Worm (Caenorhabditis elegans): Measurements from ENCODE around the gene nhr-94.

The nhr-94 gene

DNA sequence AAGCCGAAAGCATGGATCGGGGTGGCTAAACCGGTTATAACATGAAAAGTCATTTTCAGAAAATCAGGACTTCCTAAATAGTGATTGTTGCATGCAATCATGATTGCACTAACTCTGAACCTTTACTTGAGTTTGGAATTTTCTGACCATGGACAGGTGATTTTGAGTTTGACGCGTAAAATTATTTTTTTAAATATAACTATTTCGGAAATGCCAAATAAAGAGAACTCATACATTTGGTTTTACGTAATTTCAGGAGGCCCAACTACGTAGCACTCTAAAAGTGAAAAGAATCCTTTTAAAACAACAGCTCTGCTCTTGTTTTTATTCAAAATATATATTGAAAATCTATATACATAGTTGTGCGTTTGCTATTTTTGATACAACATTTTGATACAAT lies 34.4 kb downstream of the nhr-94 start, which contains the start of gene srh-234:
Gene srh-234 (minus strand): TSS at position 101 of the 400 bp plus-strand sequence.
- TF ChIP-seq dao-5 (tag; optimal IDR thresholded peaks at IDR 0.05), result no peak
- no peak for TF ChIP-seq him-1 (tag; optimal IDR thresholded peaks at IDR 0.05)
- TF ChIP-seq W03F9.2 (tag; optimal IDR thresholded peaks at IDR 0.05), result no peak

- no peak for TF ChIP-seq W03F9.2 (tag; optimal IDR thresholded peaks at IDR 0.05)
These were observed 36.2 kb downstream of the nhr-94 start for ce11 chrV:7649963-7650362.

DNA sequence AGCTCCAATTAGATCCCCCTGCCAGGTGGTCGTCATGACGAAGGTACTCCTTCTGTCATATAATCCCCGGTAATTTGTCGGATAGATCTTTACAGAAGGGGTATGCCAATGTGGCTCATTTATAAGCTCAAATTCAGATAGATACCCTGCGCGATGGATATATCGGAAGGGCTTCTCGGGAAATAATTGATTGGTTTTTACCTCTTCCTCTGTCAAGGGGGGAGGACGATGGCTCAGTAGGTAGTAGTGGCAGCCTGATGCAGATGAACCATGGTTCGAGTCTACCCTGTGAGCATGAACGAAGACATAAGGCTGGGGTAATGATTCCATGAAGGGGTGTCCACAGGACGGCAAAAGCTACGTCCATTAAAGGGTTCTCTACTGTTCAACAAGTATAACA lies 39.0 kb downstream of the nhr-94 start:
- TF ChIP-seq dao-5 (tag; optimal IDR thresholded peaks at IDR 0.05) (no peak), him-1 (tag; optimal IDR thresholded peaks at IDR 0.05) (no peak), W03F9.2 (tag; optimal IDR thresholded peaks at IDR 0.05) (no peak)

DNA sequence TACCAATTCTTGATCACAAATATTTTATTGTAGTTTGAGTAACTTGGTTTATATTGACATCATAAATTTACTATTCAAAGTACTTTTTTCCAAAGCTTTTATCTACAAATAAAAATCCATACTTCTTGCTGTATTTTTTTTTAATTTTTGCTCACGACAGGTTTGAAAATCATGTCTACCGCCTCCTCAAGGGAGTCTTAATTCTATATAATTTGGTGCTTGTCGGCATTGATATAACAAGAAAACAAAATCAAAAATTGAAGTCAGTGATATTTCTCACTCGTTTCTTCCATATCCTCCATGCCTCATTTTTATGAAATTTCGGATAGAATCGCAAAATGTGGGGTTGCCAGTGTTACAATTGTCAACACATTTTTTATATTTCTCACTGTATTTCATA lies 40.7 kb downstream of the nhr-94 start, which contains the start of gene str-47:
Gene str-47 (plus strand): TSS at position 301 of the 400 bp plus-strand sequence.
- TF ChIP-seq W03F9.2 (tag; optimal IDR thresholded peaks at IDR 0.05) (no peak), dao-5 (tag; optimal IDR thresholded peaks at IDR 0.05) (no peak), him-1 (tag; optimal IDR thresholded peaks at IDR 0.05) (no peak)

DNA sequence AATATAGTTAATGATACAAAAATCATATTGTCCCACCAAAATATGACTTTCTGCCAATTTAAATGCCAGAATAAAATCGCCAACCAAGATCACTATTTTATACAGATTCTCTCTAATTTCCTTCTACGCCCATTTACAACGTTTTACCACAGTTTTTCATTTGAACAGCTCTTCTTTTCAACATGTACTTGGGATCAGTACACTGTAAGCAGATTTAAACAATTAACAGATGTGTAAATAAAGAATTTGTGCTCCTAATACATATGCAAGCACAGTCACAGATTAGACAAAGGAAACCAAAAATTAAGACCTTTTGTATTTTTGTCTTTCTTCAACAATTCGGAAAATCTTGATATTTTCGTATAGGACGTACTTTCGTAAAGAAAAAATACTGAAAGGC lies 42.7 kb downstream of the nhr-94 start, which contains the start of gene F07C4.11:
Gene F07C4.11 (minus strand): TSS at position 101 of the 400 bp plus-strand sequence.
- no peak for TF ChIP-seq W03F9.2 (tag; optimal IDR thresholded peaks at IDR 0.05)
- no peak for TF ChIP-seq him-1 (tag; optimal IDR thresholded peaks at IDR 0.05)
- TF ChIP-seq dao-5 (tag; optimal IDR thresholded peaks at IDR 0.05), result no peak

DNA sequence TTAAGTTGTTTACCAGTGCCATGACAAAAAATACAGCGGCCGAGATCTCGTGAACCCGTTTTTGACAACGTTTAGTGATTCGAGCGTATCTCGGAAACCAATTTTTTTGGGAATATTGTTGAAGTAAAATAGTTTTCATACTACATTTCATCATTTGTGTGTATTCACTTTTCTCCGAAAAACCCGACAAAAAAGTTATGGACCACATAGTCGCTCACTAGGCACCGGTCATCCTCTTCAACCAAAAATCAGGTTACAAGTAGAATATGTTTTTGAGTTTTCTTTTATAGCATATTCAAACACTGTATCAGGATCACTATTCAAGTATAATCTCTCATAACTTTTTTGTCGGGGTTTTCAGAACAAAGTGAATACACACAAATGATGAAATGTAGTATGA lies 44.4 kb downstream of the nhr-94 start:
- no peak for TF ChIP-seq W03F9.2 (tag; optimal IDR thresholded peaks at IDR 0.05)
- TF ChIP-seq him-1 (tag; optimal IDR thresholded peaks at IDR 0.05), result no peak
- TF ChIP-seq dao-5 (tag; optimal IDR thresholded peaks at IDR 0.05), result no peak

DNA sequence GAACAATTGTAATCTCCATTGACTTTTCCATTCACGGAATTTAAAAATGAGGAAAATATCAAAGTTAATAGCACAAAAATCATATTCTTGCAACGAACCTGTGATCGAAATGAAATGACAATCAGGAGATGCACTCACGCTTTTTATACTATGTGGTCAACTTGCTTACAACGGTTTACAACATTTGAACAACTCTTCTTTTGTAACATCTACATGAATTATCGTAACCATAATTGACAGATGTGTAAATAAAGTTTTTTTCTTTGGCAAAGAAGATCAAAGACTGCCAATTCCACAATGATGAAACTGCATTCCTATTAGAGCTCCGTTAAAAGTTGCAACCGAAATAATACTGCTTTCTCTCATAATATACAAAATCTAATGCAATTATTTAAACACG lies 46.3 kb downstream of the nhr-94 start, which contains the start of gene F07C4.10:
Gene F07C4.10 (minus strand): TSS at position 101 of the 400 bp plus-strand sequence.
- TF ChIP-seq W03F9.2 (tag; optimal IDR thresholded peaks at IDR 0.05) (no peak), dao-5 (tag; optimal IDR thresholded peaks at IDR 0.05) (no peak), him-1 (tag; optimal IDR thresholded peaks at IDR 0.05) (no peak)

- TF ChIP-seq dao-5 (tag; optimal IDR thresholded peaks at IDR 0.05) (no peak), him-1 (tag; optimal IDR thresholded peaks at IDR 0.05) (no peak), W03F9.2 (tag; optimal IDR thresholded peaks at IDR 0.05) (no peak)
These were observed 46.8 kb downstream of the nhr-94 start for ce11 chrV:7639356-7639755.

- TF ChIP-seq dao-5 (tag; optimal IDR thresholded peaks at IDR 0.05) (no peak), W03F9.2 (tag; optimal IDR thresholded peaks at IDR 0.05) (no peak), him-1 (tag; optimal IDR thresholded peaks at IDR 0.05) (no peak)
These were observed 48.3 kb downstream of the nhr-94 start, which contains the start of gene clec-45 for ce11 chrV:7637801-7638200. TSS of gene clec-45 (plus strand) at chrV:7638101.

DNA sequence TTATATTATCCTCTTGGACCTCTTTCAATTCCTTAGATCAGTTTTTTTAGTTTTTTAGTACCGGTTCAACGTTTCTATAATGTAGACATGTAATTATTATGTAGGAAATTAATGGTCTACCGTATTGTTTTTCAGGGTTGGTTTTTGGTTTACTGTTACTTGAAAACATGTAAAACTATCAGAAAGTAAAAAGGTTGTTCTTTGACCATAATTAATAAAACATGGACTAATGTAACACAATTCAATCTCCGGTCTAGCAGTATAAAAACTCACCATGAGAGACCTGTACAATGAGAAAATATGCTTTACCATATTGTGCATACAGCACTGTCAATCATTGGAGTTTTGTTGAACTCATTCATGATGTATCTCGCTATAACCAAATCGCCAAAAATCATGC lies 50.7 kb downstream of the nhr-94 start, which contains the start of gene srd-29:
Gene srd-29 (plus strand): TSS at position 301 of the 400 bp plus-strand sequence.
- TF ChIP-seq him-1 (tag; optimal IDR thresholded peaks at IDR 0.05) (no peak), W03F9.2 (tag; optimal IDR thresholded peaks at IDR 0.05) (no peak), dao-5 (tag; optimal IDR thresholded peaks at IDR 0.05) (no peak)

DNA sequence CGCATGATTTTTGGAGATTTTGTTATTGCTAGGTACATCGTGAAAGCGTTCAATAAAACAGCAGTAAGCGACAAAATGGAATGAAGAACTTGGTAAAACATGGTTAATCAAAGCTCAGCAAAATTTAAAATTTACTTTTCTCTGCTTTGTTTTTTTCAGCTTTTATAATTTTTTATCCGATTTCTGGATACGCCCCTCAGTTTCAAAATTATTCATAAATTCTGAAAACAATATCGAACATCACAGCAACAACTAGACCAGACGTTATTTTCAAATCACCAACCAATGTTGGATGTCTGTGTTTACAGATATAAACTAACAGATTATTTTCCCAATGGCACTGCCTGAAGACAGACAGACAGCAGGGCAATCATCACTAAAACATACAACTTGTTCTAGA lies 51.5 kb downstream of the nhr-94 start, which contains the start of gene srd-31:
Gene srd-31 (minus strand): TSS at position 101 of the 400 bp plus-strand sequence.
- TF ChIP-seq dao-5 (tag; optimal IDR thresholded peaks at IDR 0.05) (no peak), him-1 (tag; optimal IDR thresholded peaks at IDR 0.05) (no peak), W03F9.2 (tag; optimal IDR thresholded peaks at IDR 0.05) (no peak)

Data from whole organism, L4/young adult.